Fruit fly (Drosophila melanogaster) whole organism, prepupa: ENCODE results near the gene CG31313.

Experiments
- CG10669 ChIP-seq: fragments of 200-800 bp; sonication (Bioruptor generic); optimal IDR thresholded peaks from 3 replicates; lab custom pipeline; 2018; ENCODE audit warnings: missing biosample characterization, mild to moderate bottlenecking, missing genetic modification characterization, moderate library complexity
- CG11294 ChIP-seq: fragments of 200-800 bp; sonication (Bioruptor generic); IDR thresholded peaks from 2 replicates; pipeline ENCODE4 v1.3.6; 2022; ENCODE audit warnings: missing biosample characterization, missing genetic modification characterization
- CG11762 ChIP-seq: fragments of 200-800 bp; sonication (Bioruptor generic); optimal IDR thresholded peaks from 3 replicates; lab custom pipeline; 2016; ENCODE audit warnings: missing biosample characterization, missing genetic modification characterization; ENCODE audit not compliant: insufficient read depth
- CG11902 ChIP-seq: fragments of 200-800 bp; sonication (Bioruptor generic); optimal IDR thresholded peaks from 3 replicates; lab custom pipeline; 2016; ENCODE audit warnings: missing biosample characterization, missing genetic modification characterization
- CG1621 ChIP-seq: fragments of 200-800 bp; sonication (Bioruptor generic); optimal IDR thresholded peaks from 3 replicates; lab custom pipeline; 2018; ENCODE audit warnings: missing biosample characterization, mild to moderate bottlenecking, missing genetic modification characterization
- CG16779 ChIP-seq: fragments of 200-800 bp; sonication (Bioruptor generic); optimal IDR thresholded peaks from 3 replicates; lab custom pipeline; 2017; ENCODE audit warnings: missing biosample characterization, mild to moderate bottlenecking, missing genetic modification characterization
- CG3032 ChIP-seq: fragments of 200-800 bp; optimal IDR thresholded peaks from 2 replicates; lab custom pipeline; 2019; ENCODE audit warnings: missing biosample characterization, mild to moderate bottlenecking, missing genetic modification characterization, moderate library complexity
- CG31627 ChIP-seq: fragments of 200-800 bp; sonication (Bioruptor generic); optimal IDR thresholded peaks from 3 replicates; lab custom pipeline; 2016; ENCODE audit warnings: missing biosample characterization, missing genetic modification characterization
- CG34406 ChIP-seq: fragments of 200-800 bp; sonication (Bioruptor generic); optimal IDR thresholded peaks from 3 replicates; lab custom pipeline; 2016; ENCODE audit warnings: missing biosample characterization, missing genetic modification characterization
- CG6163 ChIP-seq: fragments of 200-800 bp; sonication (Bioruptor generic); IDR thresholded peaks from 3 replicates; pipeline ENCODE4 v1.3.6; 2022; ENCODE audit warnings: missing biosample characterization, missing genetic modification characterization
- CG6276 ChIP-seq: fragments of 200-800 bp; sonication (Bioruptor generic); optimal IDR thresholded peaks from 2 replicates; lab custom pipeline; 2017; ENCODE audit warnings: missing biosample characterization, mild to moderate bottlenecking, missing genetic modification characterization
- CG6792 ChIP-seq: fragments of 200-800 bp; sonication (Bioruptor generic); optimal IDR thresholded peaks from 3 replicates; lab custom pipeline; 2016; ENCODE audit warnings: missing biosample characterization, missing genetic modification characterization
- CG6808 ChIP-seq: fragments of 200-800 bp; sonication (Bioruptor generic); optimal IDR thresholded peaks from 3 replicates; lab custom pipeline; 2017; ENCODE audit warnings: missing biosample characterization, missing genetic modification characterization, mild to moderate bottlenecking, moderate library complexity, missing genetic modification reagents
- CG7368 ChIP-seq: fragments of 200-800 bp; sonication (Bioruptor generic); optimal IDR thresholded peaks from 3 replicates; lab custom pipeline; 2016; ENCODE audit warnings: missing biosample characterization, missing genetic modification characterization
- CG8119 ChIP-seq: fragments of 200-800 bp; sonication (Bioruptor generic); IDR thresholded peaks from 3 replicates; pipeline ENCODE4 v1.3.6; 2022; ENCODE audit warnings: missing biosample characterization, missing genetic modification characterization
- CG8319 ChIP-seq: fragments of 200-800 bp; sonication (Bioruptor generic); optimal IDR thresholded peaks from 3 replicates; lab custom pipeline; 2016; ENCODE audit warnings: missing biosample characterization, missing genetic modification characterization
- CG8632 ChIP-seq: fragments of 200-800 bp; sonication (Bioruptor generic); optimal IDR thresholded peaks from 3 replicates; lab custom pipeline; 2016; ENCODE audit warnings: missing biosample characterization, missing genetic modification characterization
- CG9139 ChIP-seq: fragments of 200-800 bp; sonication (Bioruptor generic); optimal IDR thresholded peaks from 3 replicates; lab custom pipeline; 2017; ENCODE audit warnings: missing biosample characterization, mild to moderate bottlenecking, missing genetic modification characterization
- Eip75B ChIP-seq: fragments of 200-800 bp; sonication (Bioruptor generic); optimal IDR thresholded peaks from 3 replicates; lab custom pipeline; 2016; ENCODE audit warnings: missing biosample characterization, missing genetic modification characterization
- Eip78C ChIP-seq: fragments of 200-800 bp; sonication (Bioruptor generic); peaks from one replicate; lab custom pipeline; 2016; ENCODE audit warnings: missing biosample characterization, missing genetic modification characterization
- Eip93F ChIP-seq: fragments of 200-800 bp; sonication (Bioruptor generic); optimal IDR thresholded peaks from 2 replicates; lab custom pipeline; 2016; ENCODE audit warnings: missing biosample characterization, mild to moderate bottlenecking, missing genetic modification characterization
- Ets21C ChIP-seq: fragments of 200-800 bp; sonication (Bioruptor generic); optimal IDR thresholded peaks from 3 replicates; lab custom pipeline; 2016; ENCODE audit warnings: missing biosample characterization, missing genetic modification characterization
- Ets96B ChIP-seq: fragments of 200-800 bp; optimal IDR thresholded peaks from 2 replicates; lab custom pipeline; 2019; ENCODE audit warnings: missing biosample characterization, mild to moderate bottlenecking, missing genetic modification characterization, moderate library complexity
- Gug ChIP-seq: fragments of 200-800 bp; sonication (Bioruptor generic); IDR thresholded peaks from 2 replicates; pipeline ENCODE4 v1.3.6; 2022; ENCODE audit warnings: missing biosample characterization, missing genetic modification characterization
- Hr38 ChIP-seq: sonication (Bioruptor generic); optimal IDR thresholded peaks from 2 replicates; lab custom pipeline; 2016; ENCODE audit warnings: missing biosample characterization, missing genetic modification characterization
- Hr4 ChIP-seq: fragments of 200-800 bp; sonication (Bioruptor generic); optimal IDR thresholded peaks from 3 replicates; lab custom pipeline; 2016; ENCODE audit warnings: missing biosample characterization, missing genetic modification characterization
- Lpt ChIP-seq: fragments of 200-800 bp; sonication (Bioruptor generic); optimal IDR thresholded peaks from 3 replicates; lab custom pipeline; 2016; ENCODE audit warnings: missing biosample characterization, missing genetic modification characterization
- Met ChIP-seq: fragments of 200-800 bp; sonication (Bioruptor generic); optimal IDR thresholded peaks from 3 replicates; lab custom pipeline; 2016; ENCODE audit warnings: missing biosample characterization, missing genetic modification characterization
- OdsH ChIP-seq: fragments of 200-800 bp; sonication (Bioruptor generic); optimal IDR thresholded peaks from 3 replicates; lab custom pipeline; 2016; ENCODE audit warnings: missing biosample characterization, missing genetic modification characterization
- Smox ChIP-seq: fragments of 200-800 bp; sonication (Bioruptor generic); optimal IDR thresholded peaks from 3 replicates; lab custom pipeline; 2016; ENCODE audit warnings: missing biosample characterization, missing genetic modification characterization
- Sox14 ChIP-seq: fragments of 200-800 bp; sonication (Bioruptor generic); optimal IDR thresholded peaks from 3 replicates; lab custom pipeline; 2016; ENCODE audit warnings: missing biosample characterization, missing genetic modification characterization
- Sox15 ChIP-seq: fragments of 200-800 bp; sonication (Bioruptor generic); optimal IDR thresholded peaks from 3 replicates; lab custom pipeline; 2016; ENCODE audit warnings: missing biosample characterization, missing genetic modification characterization
- achi ChIP-seq: fragments of 200-800 bp; sonication (Bioruptor generic); optimal IDR thresholded peaks from 3 replicates; lab custom pipeline; 2016; ENCODE audit warnings: missing biosample characterization, missing genetic modification characterization
- cyc ChIP-seq: fragments of 200-800 bp; sonication (Bioruptor generic); optimal IDR thresholded peaks from 3 replicates; lab custom pipeline; 2016; ENCODE audit warnings: missing biosample characterization, missing genetic modification characterization
- dac ChIP-seq: fragments of 200-800 bp; sonication (Bioruptor generic); optimal IDR thresholded peaks from 2 replicates; lab custom pipeline; 2017; ENCODE audit warnings: missing biosample characterization, mild to moderate bottlenecking, missing genetic modification characterization
- dsx ChIP-seq: fragments of 200-800 bp; optimal IDR thresholded peaks from 3 replicates; lab custom pipeline; 2019; ENCODE audit warnings: missing biosample characterization, mild to moderate bottlenecking, missing genetic modification characterization, moderate library complexity; ENCODE audit not compliant: poor library complexity, severe bottlenecking
- eg ChIP-seq: fragments of 200-800 bp; sonication (Bioruptor generic); IDR thresholded peaks from 3 replicates; pipeline ENCODE4 v1.3.6; 2022; ENCODE audit warnings: missing biosample characterization, missing genetic modification characterization
- fd59A ChIP-seq: fragments of 200-800 bp; sonication (Bioruptor generic); optimal IDR thresholded peaks from 2 replicates; lab custom pipeline; 2017; ENCODE audit warnings: missing biosample characterization, mild to moderate bottlenecking, missing genetic modification characterization, missing genetic modification reagents
- fd85E ChIP-seq: fragments of 200-800 bp; sonication (Bioruptor generic); optimal IDR thresholded peaks from 3 replicates; lab custom pipeline; 2016; ENCODE audit warnings: missing biosample characterization, missing genetic modification characterization
- fkh ChIP-seq: fragments of 200-800 bp; sonication (Bioruptor generic); optimal IDR thresholded peaks from 3 replicates; lab custom pipeline; 2017; ENCODE audit warnings: missing biosample characterization, mild to moderate bottlenecking, missing genetic modification characterization, moderate library complexity
- net ChIP-seq: fragments of 200-800 bp; sonication (Bioruptor generic); optimal IDR thresholded peaks from 3 replicates; lab custom pipeline; 2016; ENCODE audit warnings: missing biosample characterization, missing genetic modification characterization
- pdm3 ChIP-seq: fragments of 200-800 bp; sonication (Bioruptor generic); optimal IDR thresholded peaks from 3 replicates; lab custom pipeline; 2016; ENCODE audit warnings: missing biosample characterization, missing genetic modification characterization
- salr ChIP-seq, 2 experiments: fragments of 200-800 bp; sonication (Bioruptor generic); optimal IDR thresholded peaks; 3 replicates each; lab custom pipeline; 2016 to 2018; ENCODE audit warnings: missing biosample characterization in 2 of 2, missing genetic modification characterization in 2 of 2, mild to moderate bottlenecking in 1 of 2
- spab ChIP-seq: fragments of 200-800 bp; sonication (Bioruptor generic); optimal IDR thresholded peaks from 2 replicates; lab custom pipeline; 2017; ENCODE audit warnings: missing biosample characterization, mild to moderate bottlenecking, missing genetic modification characterization, missing genetic modification reagents
- topi ChIP-seq: fragments of 200-800 bp; sonication (Bioruptor generic); optimal IDR thresholded peaks from 3 replicates; lab custom pipeline; 2016; ENCODE audit warnings: missing biosample characterization, missing genetic modification characterization
- vri ChIP-seq: fragments of 200-800 bp; sonication (Bioruptor generic); optimal IDR thresholded peaks from 3 replicates; lab custom pipeline; 2016; ENCODE audit warnings: missing biosample characterization, mild to moderate bottlenecking, missing genetic modification characterization

Gene CG31313

DNA sequence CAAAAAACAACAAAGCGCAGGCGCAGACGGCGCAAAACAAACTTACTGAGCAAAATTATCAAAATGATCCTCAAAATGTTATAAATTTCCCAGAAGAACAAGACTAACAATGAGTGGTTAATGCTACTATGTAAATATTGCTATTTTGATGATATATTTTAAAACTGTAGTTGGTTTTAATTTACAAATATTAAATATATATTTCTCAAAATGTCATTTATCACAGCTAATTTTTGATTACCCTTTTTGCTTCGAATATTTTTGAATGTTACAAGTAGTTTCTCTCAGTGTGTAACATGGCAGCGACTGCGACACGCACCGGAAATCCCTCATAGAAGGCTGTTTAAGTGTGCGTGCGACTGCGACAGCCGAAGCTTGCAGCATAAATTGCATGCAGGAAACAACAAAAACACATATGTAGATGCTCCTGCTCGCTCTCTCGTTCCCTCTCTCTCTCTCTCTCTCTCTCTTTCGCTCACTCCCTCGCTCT, 30.8 kb upstream of the CG31313 start (continued):
- peak; percentile 36 for TF ChIP-seq OdsH
- no peak for TF ChIP-seq Met (GFP tag; lab: Kevin White, UChicago)
- peak; percentile 56 for TF ChIP-seq CG6808 (GFP tag; lab: Kevin White, UChicago)
- TF ChIP-seq CG8119 (GFP tag; lab: Robert Waterston, UW), result peak; percentile 55; the same call in 1 of the 3 replicates
- peak; percentile 66 for TF ChIP-seq CG3032 (tag; lab: Kevin White, UChicago)
- TF ChIP-seq net (GFP tag; lab: Kevin White, UChicago), result no peak
- TF ChIP-seq CG8632, result no peak
- TF ChIP-seq Eip93F (GFP tag; lab: Kevin White, UChicago), result no peak
- TF ChIP-seq Sox14 (GFP tag; lab: Kevin White, UChicago), result no peak
- no peak for TF ChIP-seq fd85E (GFP tag; lab: Kevin White, UChicago)
- TF ChIP-seq pdm3, result peak; percentile 40
- TF ChIP-seq CG10669, result peak; percentile 54
- TF ChIP-seq Gug (GFP tag; lab: Robert Waterston, UW), result peak; percentile 35; the same call in 1 of the 2 replicates
- no peak for TF ChIP-seq dac (GFP tag; lab: Kevin White, UChicago)
- peak; percentile 34 for TF ChIP-seq Hr4 (GFP tag; lab: Kevin White, UChicago)

DNA sequence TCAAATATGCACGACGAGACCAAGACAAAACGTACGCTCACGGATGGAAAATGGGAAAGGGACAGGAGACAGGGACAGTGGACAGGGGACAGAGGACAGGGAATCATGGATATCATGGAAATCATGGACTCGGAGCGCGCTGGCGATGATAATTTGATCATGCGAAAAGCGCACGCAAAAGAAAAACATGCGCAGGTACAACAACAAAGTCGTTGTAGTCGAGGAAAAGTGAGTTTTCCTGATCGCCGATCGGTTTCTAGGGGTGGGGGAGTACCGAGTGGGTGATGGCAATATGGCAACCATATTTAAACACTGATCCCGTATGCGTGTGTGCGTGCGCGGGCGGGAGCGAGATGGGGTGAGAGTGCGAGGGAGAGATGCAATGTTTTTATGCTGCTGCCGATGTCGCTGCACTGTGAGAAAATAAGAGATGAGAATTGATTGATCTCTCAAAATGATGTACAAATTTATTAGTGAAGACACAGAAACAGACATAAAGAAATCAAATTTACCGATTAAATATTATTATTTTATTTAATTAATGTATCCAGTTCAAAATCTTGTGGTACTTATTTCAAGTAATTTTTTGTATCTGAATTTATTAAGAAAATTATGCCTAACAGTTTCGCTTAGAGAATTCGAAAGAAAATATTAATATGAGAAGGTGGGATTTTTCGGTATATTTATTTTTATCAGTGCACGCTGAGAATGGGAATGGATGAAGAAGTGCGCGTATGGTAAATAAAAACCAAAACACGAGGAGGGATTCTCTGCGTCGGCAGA, 23.7 kb upstream of the CG31313 start:
- TF ChIP-seq pdm3 (peak; percentile 25), CG8319 (GFP tag; lab: Kevin White, UChicago) (no peak), CG34406 (GFP tag; lab: Kevin White, UChicago) (peak; percentile 63), CG6276 (GFP tag; lab: Kevin White, UChicago) (peak; percentile 44), Lpt (GFP tag; lab: Kevin White, UChicago) (peak; percentile 47), CG7368 (no peak), CG8632 (peak; percentile 37), Sox14 (GFP tag; lab: Kevin White, UChicago) (peak; percentile 23), Hr4 (GFP tag; lab: Kevin White, UChicago) (peak; percentile 46), CG1621 (tag; lab: Kevin White, UChicago) (peak; percentile 45), CG6792 (peak; percentile 56), topi (peak; percentile 0), CG31627 (GFP tag; lab: Kevin White, UChicago) (no peak), CG11902 (GFP tag; lab: Kevin White, UChicago) (no peak), Sox15 (GFP tag; lab: Kevin White, UChicago) (no peak), fd85E (GFP tag; lab: Kevin White, UChicago) (no peak), Eip75B (GFP tag; lab: Kevin White, UChicago) (peak; percentile 36), fd59A (GFP tag; lab: Kevin White, UChicago) (peak; percentile 48), OdsH (peak; percentile 66), CG8119 (GFP tag; lab: Robert Waterston, UW) (peak; percentile 78), CG9139 (peak; percentile 46), cyc (GFP tag; lab: Kevin White, UChicago) (no peak), CG11762 (peak; percentile 20), CG3032 (tag; lab: Kevin White, UChicago) (peak; percentile 75), net (GFP tag; lab: Kevin White, UChicago) (peak; percentile 55), achi (peak; percentile 60), CG10669 (peak; percentile 62), Ets96B (tag; lab: Kevin White, UChicago) (peak; percentile 79), CG6808 (GFP tag; lab: Kevin White, UChicago) (peak; percentile 72), Ets21C (no peak), Gug (GFP tag; lab: Robert Waterston, UW) (no peak; the same call in 1 of the 2 replicates), CG11294 (GFP tag; lab: Robert Waterston, UW) (no peak), fkh (peak; percentile 59), CG16779 (peak; percentile 32), Hr38 (GFP tag; lab: Kevin White, UChicago) (no peak), salr (GFP tag; optimal IDR thresholded peaks at IDR 0.05; lab: Kevin White, UChicago) (peak in 1 of 2 experiments; percentile 71), Smox (peak; percentile 11), dsx (GFP tag; lab: Kevin White, UChicago) (peak; percentile 45), eg (GFP tag; lab: Robert Waterston, UW) (peak; percentile 55), CG6163 (GFP tag; lab: Robert Waterston, UW) (0 out of 3 replicates have a peak, but pooled peaks have one; percentile 25), vri (no peak), spab (peak; percentile 62), Eip78C (GFP tag; lab: Kevin White, UChicago) (peak; percentile 77)
